Fruit fly (Drosophila melanogaster) Kc167 (cell line): ENCODE measurements around the gene CG10553.

ENCODE experiments used
- Myc ChIP-seq: fragments of >200 bp; optimal IDR thresholded peaks from 2 replicates; lab custom pipeline; 2017; ENCODE audit warnings: missing external identifiers
- h ChIP-seq: fragments of >200 bp; optimal IDR thresholded peaks from 3 replicates; lab custom pipeline; 2018; ENCODE audit warnings: missing external identifiers
- insv ChIP-seq: fragments of >200 bp; optimal IDR thresholded peaks from 3 replicates; lab custom pipeline; 2018; ENCODE audit warnings: missing external identifiers
- psq ChIP-seq: fragments of >200 bp; optimal IDR thresholded peaks from 2 replicates; lab custom pipeline; 2017; ENCODE audit warnings: missing external identifiers

DNA sequence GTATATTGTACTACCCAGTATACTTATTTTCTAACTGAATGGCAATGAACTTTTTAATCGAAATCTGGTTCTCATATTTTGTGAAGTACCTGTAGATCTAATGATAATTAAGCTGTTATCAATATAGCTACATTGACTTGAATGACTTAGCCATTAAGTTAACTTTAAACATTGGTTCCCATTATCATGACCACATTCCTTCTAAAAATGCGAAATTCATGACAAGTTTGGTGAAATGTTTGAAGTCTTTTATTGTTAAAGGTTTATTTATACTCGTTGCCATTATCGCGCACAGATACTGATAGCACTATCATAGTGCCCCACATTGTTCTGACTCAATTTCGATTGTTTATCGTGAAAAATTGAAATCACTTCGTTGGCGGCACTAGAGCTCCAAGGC lies 3.0 kb upstream of the CG10553 start:
- TF ChIP-seq insv (lab: Kevin White, UChicago) (no peak), psq (no peak), h (lab: Kevin White, UChicago) (no peak), Myc (lab: Kevin White, UChicago) (no peak)
